Worm (Caenorhabditis elegans): ENCODE data around the gene F20D6.8.

F20D6.8 gene

DNA sequence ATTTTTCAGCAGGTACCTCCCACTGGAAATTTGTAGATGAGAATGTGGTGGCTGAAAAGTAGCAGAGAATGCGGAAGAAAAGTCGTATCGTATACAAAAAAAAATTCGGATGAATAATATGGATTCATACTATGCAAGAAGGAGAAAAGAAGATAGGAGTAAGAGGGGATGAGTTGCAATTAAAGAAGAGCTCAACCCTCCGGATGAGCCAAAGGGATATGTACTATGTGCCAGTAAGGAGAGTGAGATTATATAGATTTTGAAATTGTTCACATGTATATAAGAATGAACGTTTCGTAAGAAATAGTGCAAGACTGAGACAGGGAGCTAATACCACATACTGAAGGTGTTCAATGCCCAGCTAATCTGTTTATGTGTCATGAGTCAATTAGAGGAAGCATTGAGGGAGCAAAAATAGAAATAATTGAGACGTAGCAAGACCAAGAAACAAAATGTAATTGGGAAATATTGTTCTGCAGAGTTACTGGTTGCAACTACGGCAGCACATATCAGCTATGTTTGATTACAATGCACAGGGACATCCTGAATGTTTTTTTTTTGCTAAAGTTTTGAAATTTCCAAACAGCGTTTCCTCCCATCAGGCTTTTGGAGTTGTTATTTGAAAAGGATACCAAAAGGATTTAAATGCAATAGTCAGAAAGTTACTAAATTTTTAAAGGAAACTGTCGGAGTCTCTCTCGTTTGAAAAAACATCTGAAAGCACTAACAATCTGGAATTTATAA is at the start of gene F20D6.8:
F20D6.8 (minus strand) TSS at position 51 of the 744 bp plus-strand sequence.
- TF ChIP-seq nhr-6 (tag; optimal IDR thresholded peaks at IDR 0.05) (no peak), unc-62 (GFP tag; optimal IDR thresholded peaks at IDR 0.05 in 1 of 2) (peak in 1 of 2 experiments; percentile 92), unc-62 (tag; optimal IDR thresholded peaks at IDR 0.05) (no peak)

DNA sequence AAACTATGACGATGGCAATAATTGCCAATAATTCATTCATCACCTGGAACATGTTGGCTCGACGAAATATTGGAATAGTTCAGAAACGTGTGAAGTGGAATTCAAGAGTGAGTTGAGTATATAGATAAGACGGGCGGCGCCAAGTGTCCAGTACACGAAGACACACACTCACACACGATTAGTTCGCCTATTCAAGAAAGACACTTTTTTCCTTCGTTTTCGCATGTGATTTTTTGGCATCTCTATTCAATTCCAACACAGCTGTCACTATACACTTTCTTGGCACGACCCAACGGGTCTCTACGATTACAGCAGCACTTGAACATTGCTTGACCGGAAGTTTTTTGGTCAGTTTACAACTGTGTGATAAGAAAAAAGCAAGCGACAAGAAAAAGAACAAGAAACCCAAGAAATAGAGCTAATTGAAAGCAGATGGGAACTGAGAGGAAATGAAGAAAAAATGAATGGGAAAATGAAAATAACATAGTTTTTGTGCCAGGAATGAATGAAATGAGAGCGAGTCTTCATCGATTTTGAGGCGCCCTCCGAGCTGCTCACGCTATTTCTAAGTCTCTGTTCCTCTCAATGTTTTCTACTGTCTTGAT is 49.7 kb upstream of the F20D6.8 start, which contains the start of gene K07C11.8:
K07C11.8 (minus strand) TSS at position 224 of the 605 bp plus-strand sequence.
- TF ChIP-seq lsy-2 (tag; optimal IDR thresholded peaks at IDR 0.05) (no peak), ctbp-1 (GFP tag; IDR thresholded peaks at IDR 0.05) (no peak), dve-1 (tag; optimal IDR thresholded peaks at IDR 0.05; ENCODE audit: insufficient read depth) (peak; percentile 25), fkh-10 (GFP tag; optimal IDR thresholded peaks at IDR 0.05) (peak; percentile 23), ceh-82 (tag; optimal IDR thresholded peaks at IDR 0.05) (no peak), ceh-44 (GFP tag; IDR thresholded peaks at IDR 0.05) (no peak), dpl-1 (GFP tag; optimal IDR thresholded peaks at IDR 0.05) (no peak), sdz-12 (GFP tag; optimal IDR thresholded peaks at IDR 0.05) (no peak), tra-1 (GFP tag; IDR thresholded peaks at IDR 0.05) (peak; percentile 32; the same call in 1 of the 2 replicates), unc-62 (GFP tag; optimal IDR thresholded peaks at IDR 0.05 in 1 of 2) (peak in 1 of 2 experiments; percentile 69), unc-62 (tag; optimal IDR thresholded peaks at IDR 0.05) (no peak), T20F7.1 (GFP tag; optimal IDR thresholded peaks at IDR 0.05) (no peak), hlh-11 (tag; optimal IDR thresholded peaks at IDR 0.05) (peak; percentile 71), nhr-76 (tag; optimal IDR thresholded peaks at IDR 0.05) (no peak), lin-1 (GFP tag; IDR thresholded peaks at IDR 0.05) (peak; percentile 14; the same call in 1 of the 2 replicates), pqm-1 (tag; optimal IDR thresholded peaks at IDR 0.05) (no peak), cey-2 (tag; optimal IDR thresholded peaks at IDR 0.05; ENCODE audit: borderline replicate concordance, insufficient read depth) (no peak), arid-1 (GFP tag; conservative IDR thresholded peaks at IDR 0.05) (no peak), dmd-8 (GFP tag; IDR thresholded peaks at IDR 0.05) (no peak), F44E2.7 (GFP tag; IDR thresholded peaks at IDR 0.05) (no peak), nhr-237 (tag; optimal IDR thresholded peaks at IDR 0.05) (no peak), mdt-29 (GFP tag; IDR thresholded peaks at IDR 0.05) (peak; percentile 23; the same call in 1 of the 2 replicates), hlh-30 (tag; optimal IDR thresholded peaks at IDR 0.05; ENCODE audit: insufficient read depth) (peak; percentile 7), spr-3 (GFP tag; optimal IDR thresholded peaks at IDR 0.05) (no peak), mep-1 (tag; optimal IDR thresholded peaks at IDR 0.05) (no peak), tag-97 (GFP tag; IDR thresholded peaks at IDR 0.05) (no peak), nhr-102 (tag; optimal IDR thresholded peaks at IDR 0.05) (no peak), ama-1 (optimal IDR thresholded peaks at IDR 0.05) (no peak), R02D3.7 (tag; optimal IDR thresholded peaks at IDR 0.05) (no peak), ZK337.2 (GFP tag; IDR thresholded peaks at IDR 0.05) (no peak), lir-3 (tag; optimal IDR thresholded peaks at IDR 0.05) (no peak), hmg-1.1 (GFP tag; IDR thresholded peaks at IDR 0.05) (no peak), snpc-1.2 (GFP tag; IDR thresholded peaks at IDR 0.05) (no peak), dmd-6 (GFP tag; IDR thresholded peaks at IDR 0.05) (peak; percentile 78), vab-7 (GFP tag; IDR thresholded peaks at IDR 0.05) (no peak), daf-16 (GFP tag; optimal IDR thresholded peaks at IDR 0.05) (no peak), daf-16 (tag; optimal IDR thresholded peaks at IDR 0.05) (peak; percentile 10), zip-2 (tag; optimal IDR thresholded peaks at IDR 0.05) (no peak), fos-1 (tag; optimal IDR thresholded peaks at IDR 0.05) (no peak), madf-5 (GFP tag; IDR thresholded peaks at IDR 0.05) (no peak), F26F4.8 (GFP tag; conservative IDR thresholded peaks at IDR 0.05) (no peak), madf-9 (GFP tag; conservative IDR thresholded peaks at IDR 0.05) (no peak), lim-7 (GFP tag; IDR thresholded peaks at IDR 0.05) (no peak), saeg-2 (GFP tag; IDR thresholded peaks at IDR 0.05) (no peak), daf-12 (tag; optimal IDR thresholded peaks at IDR 0.05) (no peak), set-16 (GFP tag; IDR thresholded peaks at IDR 0.05) (no peak), zfp-2 (tag; optimal IDR thresholded peaks at IDR 0.05) (no peak)

Measured in whole organism, L4 larva.